Worm (Caenorhabditis elegans): Measurements from ENCODE around the gene R155.5.
A peak's percentile ranks its signal among the peaks of the same experiment; 100 is the strongest.

ce11 chrIII:1937879-1938438 lies 32.4 kb downstream of the R155.5 start:
- TF ChIP-seq unc-39 (tag; optimal IDR thresholded peaks at IDR 0.05) (no peak), ceh-39 (tag; optimal IDR thresholded peaks at IDR 0.05) (no peak), nhr-12 (tag; optimal IDR thresholded peaks at IDR 0.05) (no peak), mep-1 (tag; optimal IDR thresholded peaks at IDR 0.05) (no peak), pha-4 (tag; optimal IDR thresholded peaks at IDR 0.05) (no peak), mab-5 (tag; optimal IDR thresholded peaks at IDR 0.05) (no peak), nhr-237 (tag; optimal IDR thresholded peaks at IDR 0.05) (no peak), lin-13 (tag; optimal IDR thresholded peaks at IDR 0.05) (peak; percentile 35), ceh-43 (GFP tag; optimal IDR thresholded peaks at IDR 0.05) (no peak)
